Worm (Caenorhabditis elegans) whole organism, young adult: ENCODE measurements around the gene ins-8.
"Not testable (repeated sequence)": the region's sequence is repeated elsewhere in the genome, so short reads cannot be mapped to it uniquely, and the experiment has no call there.

Experiments used
- B0261.1 ChIP-seq: sonication (generic microtip); optimal IDR thresholded peaks from 2 replicates; lab custom pipeline; 2016; ENCODE audit warnings: mild to moderate bottlenecking, missing genetic modification characterization, moderate library complexity, missing compliant biosample characterization
- C06A6.2 ChIP-seq: fragments of 200-800 bp; sonication (Bioruptor generic); conservative IDR thresholded peaks from 2 replicates; pipeline ENCODE4 v1.3.6; 2022; ENCODE audit warnings: missing genetic modification characterization, missing compliant biosample characterization
- C17E4.6 ChIP-seq: fragments of 200-800 bp; sonication (Bioruptor generic); IDR thresholded peaks from 2 replicates; pipeline ENCODE4 v1.3.6; 2022; ENCODE audit warnings: missing genetic modification reagents, missing genetic modification characterization, missing compliant biosample characterization
- F23B12.7 ChIP-seq: sonication (generic microtip); optimal IDR thresholded peaks from 2 replicates; lab custom pipeline; 2017; ENCODE audit warnings: missing genetic modification characterization, mild to moderate bottlenecking, missing compliant biosample characterization, antibody characterized with exemption, moderate library complexity; ENCODE audit not compliant: insufficient read depth
- F33H1.4 ChIP-seq: fragments of 200-800 bp; sonication (Bioruptor generic); IDR thresholded peaks from 2 replicates; pipeline ENCODE4 v1.3.6; 2022; ENCODE audit warnings: missing genetic modification reagents, missing genetic modification characterization, missing compliant biosample characterization
- K11D2.4 ChIP-seq: fragments of 200-800 bp; sonication (Bioruptor generic); IDR thresholded peaks from 2 replicates; pipeline ENCODE4 v1.3.6; 2022; ENCODE audit warnings: missing genetic modification reagents, missing genetic modification characterization, missing compliant biosample characterization
- T26A5.8 ChIP-seq: sonication (generic microtip); optimal IDR thresholded peaks from 2 replicates; lab custom pipeline; 2016; ENCODE audit warnings: missing genetic modification characterization, missing compliant biosample characterization
- Y53G8AR.9 ChIP-seq: fragments of 200-800 bp; sonication (Bioruptor generic); conservative IDR thresholded peaks from 2 replicates; pipeline ENCODE4 v1.3.6; 2022; ENCODE audit warnings: missing genetic modification reagents, missing genetic modification characterization, missing compliant biosample characterization
- ama-1 ChIP-seq, 3 experiments: fragments of 150-350 bp in 1 of 3; sonication (generic microtip) in 2 of 3; optimal IDR thresholded peaks; 2 replicates each; lab custom pipeline; 2014 to 2018; ENCODE audit warnings: missing biosample characterization in 2 of 3, missing genetic modification characterization in 2 of 3, missing genetic modification reagents in 2 of 3
- athp-1 ChIP-seq: sonication (generic microtip); optimal IDR thresholded peaks from 2 replicates; lab custom pipeline; 2017; ENCODE audit warnings: mild to moderate bottlenecking, missing genetic modification characterization, missing compliant biosample characterization
- attf-5 ChIP-seq: fragments of 200-800 bp; sonication (Bioruptor generic); optimal IDR thresholded peaks from 2 replicates; lab custom pipeline; 2018; ENCODE audit warnings: mild to moderate bottlenecking, missing genetic modification characterization, missing compliant biosample characterization
- attf-6 ChIP-seq: fragments of 200-800 bp; sonication (Bioruptor generic); IDR thresholded peaks from 2 replicates; pipeline ENCODE4 v1.3.6; 2022; ENCODE audit warnings: missing genetic modification reagents, missing genetic modification characterization, missing compliant biosample characterization
- bed-2 ChIP-seq: fragments of 200-800 bp; sonication (Bioruptor generic); IDR thresholded peaks from 2 replicates; pipeline ENCODE4 v1.3.6; 2022; ENCODE audit warnings: missing genetic modification reagents, missing genetic modification characterization, missing compliant biosample characterization
- ceh-27 ChIP-seq: fragments of 200-800 bp; sonication (Bioruptor generic); optimal IDR thresholded peaks from 2 replicates; lab custom pipeline; 2018; ENCODE audit warnings: mild to moderate bottlenecking, missing genetic modification characterization, moderate library complexity, missing compliant biosample characterization
- ceh-40 ChIP-seq: fragments of 200-800 bp; sonication (Bioruptor generic); IDR thresholded peaks from 2 replicates; pipeline ENCODE4 v1.3.6; 2022; ENCODE audit warnings: missing genetic modification characterization, missing compliant biosample characterization
- ceh-58 ChIP-seq: fragments of 200-800 bp; sonication (Bioruptor generic); IDR thresholded peaks from 2 replicates; pipeline ENCODE4 v1.3.6; 2022; ENCODE audit warnings: missing genetic modification characterization, missing compliant biosample characterization
- ceh-91 ChIP-seq: fragments of 200-800 bp; sonication (Bioruptor generic); IDR thresholded peaks from 2 replicates; pipeline ENCODE4 v1.3.6; 2022; ENCODE audit warnings: missing genetic modification reagents, missing genetic modification characterization, missing compliant biosample characterization
- egrh-3 ChIP-seq: fragments of 200-800 bp; sonication (Bioruptor generic); IDR thresholded peaks from 2 replicates; pipeline ENCODE4 v1.3.6; 2022; ENCODE audit warnings: missing genetic modification reagents, missing genetic modification characterization, missing compliant biosample characterization
- ets-4 ChIP-seq: fragments of 200-800 bp; sonication (Bioruptor generic); optimal IDR thresholded peaks from 2 replicates; lab custom pipeline; 2018; ENCODE audit warnings: mild to moderate bottlenecking, missing genetic modification characterization, missing compliant biosample characterization
- fkh-3 ChIP-seq: sonication (generic microtip); optimal IDR thresholded peaks from 2 replicates; lab custom pipeline; 2016; ENCODE audit warnings: mild to moderate bottlenecking, missing genetic modification characterization, missing compliant biosample characterization
- gei-17 ChIP-seq: fragments of 200-800 bp; sonication (Bioruptor generic); optimal IDR thresholded peaks from 2 replicates; lab custom pipeline; 2018; ENCODE audit warnings: mild to moderate bottlenecking, missing genetic modification characterization, missing compliant biosample characterization
- hlh-12 ChIP-seq: sonication (generic microtip); optimal IDR thresholded peaks from 2 replicates; lab custom pipeline; 2016; ENCODE audit warnings: missing genetic modification characterization, missing compliant biosample characterization
- hlh-26 ChIP-seq: fragments of 200-800 bp; sonication (Bioruptor generic); conservative IDR thresholded peaks from 2 replicates; pipeline ENCODE4 v1.3.6; 2022; ENCODE audit warnings: missing genetic modification reagents, missing genetic modification characterization, missing compliant biosample characterization
- hmg-1.2 ChIP-seq: fragments of 200-800 bp; sonication (Bioruptor generic); IDR thresholded peaks from 2 replicates; pipeline ENCODE4 v1.3.6; 2022; ENCODE audit warnings: missing genetic modification reagents, missing genetic modification characterization, missing compliant biosample characterization
- hsf-1 ChIP-seq: fragments of 200-800 bp; sonication (Bioruptor generic); IDR thresholded peaks from 2 replicates; pipeline ENCODE4 v1.3.6; 2022; ENCODE audit warnings: missing genetic modification reagents, missing genetic modification characterization, missing compliant biosample characterization
- lin-26 ChIP-seq: fragments of 200-800 bp; sonication (Bioruptor generic); IDR thresholded peaks from 2 replicates; pipeline ENCODE4 v1.3.6; 2022; ENCODE audit warnings: missing genetic modification reagents, missing genetic modification characterization, missing compliant biosample characterization
- madf-6 ChIP-seq: fragments of 200-800 bp; sonication (Bioruptor generic); IDR thresholded peaks from 2 replicates; pipeline ENCODE4 v1.3.6; 2022; ENCODE audit warnings: missing genetic modification reagents, missing genetic modification characterization, missing compliant biosample characterization
- mel-28 ChIP-seq: sonication (generic microtip); optimal IDR thresholded peaks from 2 replicates; lab custom pipeline; 2016; ENCODE audit warnings: borderline replicate concordance, mild to moderate bottlenecking, missing genetic modification characterization, missing compliant biosample characterization
- nhr-27 ChIP-seq: fragments of 200-800 bp; sonication (Bioruptor generic); optimal IDR thresholded peaks from 2 replicates; lab custom pipeline; 2018; ENCODE audit warnings: mild to moderate bottlenecking, missing genetic modification characterization, moderate library complexity, missing compliant biosample characterization
- nhr-80 ChIP-seq: sonication (generic microtip); optimal IDR thresholded peaks from 2 replicates; lab custom pipeline; 2016; ENCODE audit warnings: missing genetic modification characterization, missing compliant biosample characterization
- repo-1 ChIP-seq: sonication (generic microtip); optimal IDR thresholded peaks from 2 replicates; lab custom pipeline; 2017; ENCODE audit warnings: mild to moderate bottlenecking, missing genetic modification characterization, missing compliant biosample characterization
- sea-2 ChIP-seq: fragments of 200-800 bp; sonication (Bioruptor generic); IDR thresholded peaks from 2 replicates; pipeline ENCODE4 v1.3.6; 2022; ENCODE audit warnings: missing genetic modification characterization, missing compliant biosample characterization
- somi-1 ChIP-seq: fragments of 200-800 bp; sonication (Bioruptor generic); optimal IDR thresholded peaks from 2 replicates; lab custom pipeline; 2018; ENCODE audit warnings: mild to moderate bottlenecking, missing genetic modification characterization, missing compliant biosample characterization
- unc-62 ChIP-seq: fragments of 150-350 bp; optimal IDR thresholded peaks from 2 replicates; lab custom pipeline; 2014; ENCODE audit warnings: missing biosample characterization, missing genetic modification reagents, missing genetic modification characterization
- ztf-22 ChIP-seq: fragments of 200-800 bp; sonication (Bioruptor generic); optimal IDR thresholded peaks from 2 replicates; lab custom pipeline; 2018; ENCODE audit warnings: mild to moderate bottlenecking, missing genetic modification characterization, moderate library complexity, missing compliant biosample characterization

ins-8 gene

DNA sequence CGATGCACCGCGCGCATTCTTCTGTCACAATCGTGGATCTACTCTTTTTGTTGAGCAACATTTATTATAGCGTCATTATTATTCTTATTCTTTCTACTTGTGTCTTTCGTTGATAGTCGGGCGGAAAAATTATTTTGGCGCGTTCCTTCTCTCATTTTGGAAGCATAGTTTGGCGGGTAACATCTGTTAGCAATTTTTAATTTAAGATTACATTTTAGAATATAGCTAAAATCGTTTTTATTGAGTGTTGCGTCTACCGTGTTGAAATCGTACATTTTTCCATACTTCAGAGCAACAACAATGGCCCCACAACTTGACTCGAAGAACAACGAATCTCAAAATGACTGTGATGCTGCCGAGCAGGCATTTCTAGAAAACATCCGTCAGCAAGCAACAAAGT, 9.9 kb upstream of the ins-8 start, which contains the start of gene sdz-36:
Gene sdz-36 (plus strand): TSS at position 301 of the 400 bp plus-strand sequence.
- TF ChIP-seq hsf-1 (GFP tag; lab: Robert Waterston, UW) (no peak), C17E4.6 (GFP tag; lab: Robert Waterston, UW) (no peak), bed-2 (no peak), F23B12.7 (tag; lab: Kevin White, UChicago) (no peak), hlh-12 (no peak), F33H1.4 (GFP tag; lab: Robert Waterston, UW) (no peak), Y53G8AR.9 (GFP tag; lab: Robert Waterston, UW) (no peak), attf-6 (GFP tag; lab: Robert Waterston, UW) (no peak), ceh-40 (GFP tag; lab: Robert Waterston, UW) (no peak), attf-5 (GFP tag; lab: Kevin White, UChicago) (no peak), mel-28 (tag; lab: Kevin White, UChicago) (no peak), hlh-26 (no peak), egrh-3 (GFP tag; lab: Robert Waterston, UW) (no peak)
- TF ChIP-seq, all 124 proteins: peak for 0

DNA sequence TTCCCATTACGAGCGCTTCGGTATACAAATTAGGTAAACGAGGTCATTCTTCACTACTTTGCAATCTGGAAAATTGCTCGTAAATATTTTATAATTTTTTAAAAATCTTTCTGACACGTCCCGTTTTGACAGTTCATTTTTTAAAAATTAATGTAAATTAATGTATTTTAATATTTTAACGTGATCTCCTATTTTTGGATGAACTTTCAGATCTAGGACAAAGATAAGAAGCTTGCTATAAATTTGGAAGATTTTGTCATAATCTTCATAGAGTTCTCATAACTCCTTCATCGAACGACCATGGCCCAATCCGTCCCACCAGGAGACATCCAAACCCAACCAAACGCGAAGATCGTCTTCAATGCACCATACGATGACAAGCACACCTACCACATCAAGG, 8.0 kb upstream of the ins-8 start, which contains the start of gene msp-76:
Gene msp-76 (plus strand): TSS at position 301 of the 400 bp plus-strand sequence.
- TF ChIP-seq ama-1 (optimal IDR thresholded peaks at IDR 0.05; lab: Kevin White, UChicago); ama-1 (GFP tag; optimal IDR thresholded peaks at IDR 0.05; lab: Kevin White, UChicago); nhr-27 (tag; lab: Kevin White, UChicago); ceh-27 (GFP tag; lab: Kevin White, UChicago): not testable (repeated sequence)

DNA sequence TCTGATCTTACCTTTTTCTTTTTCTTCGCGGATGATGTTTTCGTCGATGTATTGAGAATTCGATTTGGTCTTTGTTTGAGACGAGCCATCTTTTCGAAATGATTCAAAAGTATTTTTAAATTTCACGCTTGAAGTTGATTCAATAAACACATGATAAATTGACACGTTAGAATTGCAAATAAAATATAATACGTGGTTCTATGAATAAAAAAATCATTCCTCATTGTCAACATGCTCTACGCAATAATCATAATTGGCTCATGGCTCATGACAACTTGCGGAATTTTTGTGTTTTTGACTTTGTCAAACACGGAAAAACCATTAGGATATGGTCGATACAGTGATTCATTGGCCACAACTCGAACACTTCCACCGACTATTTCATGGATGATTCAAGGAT, 2.7 kb upstream of the ins-8 start, which contains the start of the genes htas-1 and ZK1251.3:
Gene htas-1 (minus strand): TSS at position 101 of the 400 bp plus-strand sequence.
Gene ZK1251.3 (plus strand): TSS at position 226 of the 400 bp plus-strand sequence.
- TF ChIP-seq K11D2.4 (no peak), repo-1 (tag; lab: Kevin White, UChicago) (no peak), madf-6 (no peak), B0261.1 (tag; lab: Kevin White, UChicago) (no peak), ceh-58 (no peak), ceh-91 (no peak), somi-1 (GFP tag; lab: Kevin White, UChicago) (no peak), C17E4.6 (GFP tag; lab: Robert Waterston, UW) (no peak), hmg-1.2 (GFP tag; lab: Robert Waterston, UW) (no peak), lin-26 (GFP tag; lab: Robert Waterston, UW) (no peak), sea-2 (GFP tag; lab: Robert Waterston, UW) (no peak), Y53G8AR.9 (GFP tag; lab: Robert Waterston, UW) (no peak), gei-17 (GFP tag; lab: Kevin White, UChicago) (no peak), athp-1 (tag; lab: Kevin White, UChicago) (no peak)

DNA sequence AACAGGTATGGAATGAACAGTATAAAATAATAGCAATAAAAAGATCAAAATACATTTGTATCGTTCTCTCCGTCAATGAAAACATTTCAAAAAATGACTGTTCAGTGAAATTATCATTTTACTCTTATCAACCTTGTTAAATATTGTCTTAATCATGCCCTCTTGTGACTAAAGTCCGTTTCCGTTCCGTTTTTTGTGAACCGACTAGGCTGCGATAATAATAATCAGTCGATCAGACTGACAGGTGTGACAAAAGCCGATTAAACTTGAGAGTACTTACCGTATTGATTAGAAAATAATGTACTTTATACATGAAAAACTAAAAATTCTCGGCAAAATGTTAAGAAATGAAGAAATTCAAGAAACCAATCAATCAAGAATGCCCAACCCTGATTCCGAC, 1.8 kb upstream of the ins-8 start, which contains the start of gene ins-7:
Gene ins-7 (minus strand): TSS at position 332 of the 400 bp plus-strand sequence.
- TF ChIP-seq nhr-80 (tag; lab: Kevin White, UChicago) (peak; percentile 86), C06A6.2 (GFP tag; lab: Robert Waterston, UW) (no peak), unc-62 (GFP tag; lab: Kevin White, UChicago) (peak; percentile 70), fkh-3 (tag; lab: Kevin White, UChicago) (no peak), ets-4 (GFP tag; lab: Kevin White, UChicago) (peak; percentile 82), T26A5.8 (no peak), ztf-22 (GFP tag; lab: Kevin White, UChicago) (peak; percentile 48)
